Worm (Caenorhabditis elegans) whole organism, L4 larva: ENCODE results near the gene F13A7.12.

Experiments
- ama-1 ChIP-seq: fragments of 150-350 bp; optimal IDR thresholded peaks from 2 replicates; lab custom pipeline; 2014; ENCODE audit warnings: inconsistent platforms, mixed read lengths
- attf-4 ChIP-seq: sonication (generic microtip); optimal IDR thresholded peaks from 3 replicates; lab custom pipeline; 2017; ENCODE audit warnings: missing biosample characterization, missing genetic modification characterization
- daf-8 ChIP-seq: fragments of 200-800 bp; sonication (Bioruptor generic); IDR thresholded peaks from 2 replicates; pipeline ENCODE4 v1.3.6; 2022; ENCODE audit warnings: missing genetic modification characterization, missing compliant biosample characterization
- dve-1 ChIP-seq: sonication (generic microtip); optimal IDR thresholded peaks from 2 replicates; lab custom pipeline; 2017; ENCODE audit warnings: antibody characterized with exemption, mild to moderate bottlenecking, missing genetic modification characterization, missing compliant biosample characterization; ENCODE audit not compliant: insufficient read depth
- nhr-11 ChIP-seq: fragments of 150-350 bp; optimal IDR thresholded peaks from 2 replicates; lab custom pipeline; 2014; ENCODE audit warnings: missing biosample characterization, missing genetic modification characterization
- nhr-25 ChIP-seq: sonication (generic microtip); optimal IDR thresholded peaks from 2 replicates; lab custom pipeline; 2017; ENCODE audit warnings: missing genetic modification characterization, mild to moderate bottlenecking, missing compliant biosample characterization, antibody characterized with exemption, moderate library complexity, borderline replicate concordance; ENCODE audit not compliant: insufficient read depth
- nhr-28 ChIP-seq: fragments of 150-350 bp; optimal IDR thresholded peaks from 2 replicates; lab custom pipeline; 2014; ENCODE audit warnings: missing biosample characterization, missing genetic modification characterization
- pqm-1 ChIP-seq: sonication (generic microtip); optimal IDR thresholded peaks from 2 replicates; lab custom pipeline; 2017; ENCODE audit warnings: missing biosample characterization, missing genetic modification characterization
- zag-1 ChIP-seq: fragments of 150-350 bp; optimal IDR thresholded peaks from 2 replicates; lab custom pipeline; 2014; ENCODE audit warnings: missing biosample characterization, missing genetic modification characterization
- zip-2 ChIP-seq: fragments of 150-350 bp; optimal IDR thresholded peaks from 2 replicates; lab custom pipeline; 2014; ENCODE audit warnings: missing biosample characterization, missing genetic modification characterization

- TF ChIP-seq nhr-28 (tag; lab: Kevin White, UChicago) (peak; percentile 55), zag-1 (tag; lab: Kevin White, UChicago) (no peak), attf-4 (tag; lab: Kevin White, UChicago) (no peak), zip-2 (tag; lab: Kevin White, UChicago) (no peak), daf-8 (no peak), dve-1 (peak; percentile 40), ama-1 (lab: Kevin White, UChicago) (no peak), pqm-1 (tag; lab: Kevin White, UChicago) (peak; percentile 48), nhr-11 (tag; lab: Kevin White, UChicago) (no peak), nhr-25 (no peak)
Observed at ce11 chrV:16357253-16357652, 38.6 kb upstream of the F13A7.12 start, which contains the start of gene pptr-1.
